Fruit fly (Drosophila melanogaster) whole organism, embryonic: Measurements from ENCODE around the gene EloB.

Experiments used
- Adf1 ChIP-seq: fragments of 200-800 bp; sonication (Bioruptor generic); IDR thresholded peaks from 2 replicates; pipeline ENCODE4 v1.3.6; 2022; ENCODE audit warnings: missing biosample characterization, missing genetic modification characterization
- Aef1 ChIP-seq: fragments of 200-800 bp; sonication (Bioruptor generic); IDR thresholded peaks from 3 replicates; pipeline ENCODE4 v1.3.6; 2022; ENCODE audit warnings: missing biosample characterization, missing genetic modification characterization
- Bgb ChIP-seq: fragments of 200-800 bp; sonication (Bioruptor generic); IDR thresholded peaks from 2 replicates; pipeline ENCODE4 v1.3.6; 2022; ENCODE audit warnings: missing biosample characterization, missing genetic modification characterization; ENCODE audit not compliant: partially characterized antibody
- CG1024 ChIP-seq: fragments of 200-800 bp; sonication (Bioruptor generic); IDR thresholded peaks from 2 replicates; pipeline ENCODE4 v1.3.6; 2022; ENCODE audit warnings: missing biosample characterization, missing genetic modification characterization
- CG10543 ChIP-seq: fragments of 200-800 bp; sonication (Bioruptor generic); optimal IDR thresholded peaks from 3 replicates; lab custom pipeline; 2017; ENCODE audit warnings: missing biosample characterization, mild to moderate bottlenecking, missing genetic modification characterization, moderate library complexity
- CG10979 ChIP-seq: fragments of 200-800 bp; sonication (Bioruptor generic); optimal IDR thresholded peaks from 2 replicates; lab custom pipeline; 2018; ENCODE audit warnings: missing biosample characterization, mild to moderate bottlenecking, missing genetic modification characterization, moderate library complexity
- CG14014 ChIP-seq: fragments of 200-800 bp; sonication (Bioruptor generic); IDR thresholded peaks from 2 replicates; pipeline ENCODE4 v1.3.6; 2022; ENCODE audit warnings: missing biosample characterization, missing genetic modification characterization
- CG15269 ChIP-seq: fragments of 200-800 bp; sonication (Bioruptor generic); optimal IDR thresholded peaks from 2 replicates; lab custom pipeline; 2018; ENCODE audit warnings: missing biosample characterization, mild to moderate bottlenecking, missing genetic modification characterization, moderate library complexity
- CG1603 ChIP-seq: fragments of 200-800 bp; sonication (Bioruptor generic); optimal IDR thresholded peaks from 2 replicates; lab custom pipeline; 2019; ENCODE audit warnings: missing biosample characterization, mild to moderate bottlenecking, missing genetic modification characterization, moderate library complexity
- CG18599 ChIP-seq: fragments of 200-800 bp; sonication (Bioruptor generic); optimal IDR thresholded peaks from 3 replicates; lab custom pipeline; 2017; ENCODE audit warnings: missing biosample characterization, missing genetic modification characterization, mild to moderate bottlenecking, moderate library complexity, missing genetic modification reagents
- CG2678 ChIP-seq: fragments of 200-800 bp; sonication (Bioruptor generic); optimal IDR thresholded peaks from 3 replicates; lab custom pipeline; 2019; ENCODE audit warnings: missing biosample characterization, mild to moderate bottlenecking, missing genetic modification characterization, moderate library complexity
- CG4707 ChIP-seq: fragments of 200-800 bp; sonication (Bioruptor generic); optimal IDR thresholded peaks from 2 replicates; lab custom pipeline; 2018; ENCODE audit warnings: missing biosample characterization, mild to moderate bottlenecking, missing genetic modification characterization, moderate library complexity
- CG6654 ChIP-seq: fragments of 200-800 bp; sonication (Bioruptor generic); optimal IDR thresholded peaks from 2 replicates; lab custom pipeline; 2017; ENCODE audit warnings: missing biosample characterization, mild to moderate bottlenecking, missing genetic modification characterization
- CG6765 ChIP-seq: fragments of 200-800 bp; sonication (Bioruptor generic); optimal IDR thresholded peaks from 3 replicates; lab custom pipeline; 2017; ENCODE audit warnings: missing biosample characterization, mild to moderate bottlenecking, missing genetic modification characterization
- CG7786 ChIP-seq: fragments of 200-800 bp; sonication (Bioruptor generic); optimal IDR thresholded peaks from 2 replicates; lab custom pipeline; 2016; ENCODE audit warnings: missing biosample characterization, missing genetic modification characterization
- CG7839 ChIP-seq: fragments of 200-800 bp; sonication (Bioruptor generic); optimal IDR thresholded peaks from 3 replicates; lab custom pipeline; 2018; ENCODE audit warnings: missing biosample characterization, mild to moderate bottlenecking, missing genetic modification characterization, moderate library complexity
- CG8359 ChIP-seq: fragments of 200-800 bp; sonication (Bioruptor generic); optimal IDR thresholded peaks from 2 replicates; lab custom pipeline; 2017; ENCODE audit warnings: missing biosample characterization, mild to moderate bottlenecking, missing genetic modification characterization, borderline replicate concordance
- CTCF ChIP-seq: fragments of 200-800 bp; sonication (Bioruptor generic); optimal IDR thresholded peaks from 2 replicates; lab custom pipeline; 2017; ENCODE audit warnings: missing biosample characterization, mild to moderate bottlenecking, missing genetic modification characterization, moderate library complexity
- D19A ChIP-seq: fragments of 200-800 bp; optimal IDR thresholded peaks from 3 replicates; lab custom pipeline; 2019; ENCODE audit warnings: missing biosample characterization, mild to moderate bottlenecking, missing genetic modification characterization, moderate library complexity
- D19B ChIP-seq: fragments of 200-800 bp; sonication (Bioruptor generic); optimal IDR thresholded peaks from 2 replicates; lab custom pipeline; 2017; ENCODE audit warnings: missing biosample characterization, mild to moderate bottlenecking, missing genetic modification characterization
- Dad ChIP-seq: fragments of 200-800 bp; sonication (Bioruptor generic); optimal IDR thresholded peaks from 3 replicates; lab custom pipeline; 2016; ENCODE audit warnings: missing biosample characterization, missing genetic modification characterization
- Fer1 ChIP-seq: fragments of 200-800 bp; sonication (Bioruptor generic); optimal IDR thresholded peaks from 2 replicates; lab custom pipeline; 2017; ENCODE audit warnings: missing biosample characterization, mild to moderate bottlenecking, missing genetic modification characterization
- Hmr ChIP-seq: fragments of 200-800 bp; sonication (Bioruptor generic); optimal IDR thresholded peaks from 3 replicates; lab custom pipeline; 2017; ENCODE audit warnings: mild to moderate bottlenecking, missing biosample characterization, missing genetic modification reagents, missing genetic modification characterization
- Hr3 ChIP-seq: fragments of 200-800 bp; sonication (Bioruptor generic); optimal IDR thresholded peaks from 3 replicates; lab custom pipeline; 2016; ENCODE audit warnings: missing biosample characterization, missing genetic modification characterization
- Meics ChIP-seq: fragments of 200-800 bp; sonication (Bioruptor generic); optimal IDR thresholded peaks from 2 replicates; lab custom pipeline; 2017; ENCODE audit warnings: missing biosample characterization, mild to moderate bottlenecking, missing genetic modification characterization
- Oaz ChIP-seq: fragments of 200-800 bp; sonication (Bioruptor generic); IDR thresholded peaks from 2 replicates; pipeline ENCODE4 v1.3.6; 2022; ENCODE audit warnings: missing biosample characterization, missing genetic modification characterization
- Sox100B ChIP-seq: fragments of 200-800 bp; sonication (Bioruptor generic); optimal IDR thresholded peaks from 3 replicates; lab custom pipeline; 2018; ENCODE audit warnings: missing biosample characterization, mild to moderate bottlenecking, missing genetic modification characterization
- Ssrp ChIP-seq: fragments of 200-800 bp; sonication (Bioruptor generic); optimal IDR thresholded peaks from 2 replicates; lab custom pipeline; 2018; ENCODE audit warnings: missing biosample characterization, mild to moderate bottlenecking, missing genetic modification characterization, moderate library complexity
- aop ChIP-seq: fragments of 200-800 bp; sonication (Bioruptor generic); IDR thresholded peaks from 2 replicates; pipeline ENCODE4 v1.3.6; 2022; ENCODE audit warnings: missing biosample characterization, missing genetic modification characterization
- ase ChIP-seq: fragments of 200-800 bp; sonication (Bioruptor generic); IDR thresholded peaks from 3 replicates; pipeline ENCODE4 v1.3.6; 2022; ENCODE audit warnings: missing biosample characterization, missing genetic modification characterization
- cad ChIP-seq: fragments of >200 bp; optimal IDR thresholded peaks from 2 replicates; lab custom pipeline; 2017; ENCODE audit warnings: missing biosample characterization, missing genetic modification characterization
- cg ChIP-seq: fragments of 200-800 bp; sonication (Bioruptor generic); optimal IDR thresholded peaks from 3 replicates; lab custom pipeline; 2019; ENCODE audit warnings: missing biosample characterization, mild to moderate bottlenecking, missing genetic modification characterization, moderate library complexity
- crc ChIP-seq: fragments of 200-800 bp; sonication (Bioruptor generic); optimal IDR thresholded peaks from 2 replicates; lab custom pipeline; 2016; ENCODE audit warnings: missing biosample characterization, missing genetic modification characterization
- crol ChIP-seq: fragments of 200-800 bp; sonication (Bioruptor generic); IDR thresholded peaks from 2 replicates; pipeline ENCODE4 v1.3.6; 2022; ENCODE audit warnings: missing biosample characterization, missing genetic modification characterization
- disco-r ChIP-seq: fragments of 200-800 bp; sonication (Bioruptor generic); optimal IDR thresholded peaks from 2 replicates; lab custom pipeline; 2016; ENCODE audit warnings: missing biosample characterization, missing genetic modification characterization
- dmrt99B ChIP-seq: fragments of 200-800 bp; sonication (Bioruptor generic); optimal IDR thresholded peaks from 2 replicates; lab custom pipeline; 2018; ENCODE audit warnings: missing biosample characterization, mild to moderate bottlenecking, missing genetic modification characterization, moderate library complexity
- fd64A ChIP-seq: fragments of 200-800 bp; sonication (Bioruptor generic); optimal IDR thresholded peaks from 3 replicates; lab custom pipeline; 2018; ENCODE audit warnings: missing biosample characterization, mild to moderate bottlenecking, missing genetic modification characterization
- gfzf ChIP-seq: fragments of 200-800 bp; sonication (Bioruptor generic); optimal IDR thresholded peaks from 2 replicates; lab custom pipeline; 2016; ENCODE audit warnings: missing biosample characterization, mild to moderate bottlenecking, missing genetic modification characterization, moderate library complexity
- grau ChIP-seq: fragments of 200-800 bp; optimal IDR thresholded peaks from 3 replicates; lab custom pipeline; 2019; ENCODE audit warnings: missing biosample characterization, mild to moderate bottlenecking, missing genetic modification characterization, moderate library complexity
- gsb ChIP-seq: fragments of 200-800 bp; sonication (Bioruptor generic); IDR thresholded peaks from 2 replicates; pipeline ENCODE4 v1.3.6; 2022; ENCODE audit warnings: missing biosample characterization, missing genetic modification characterization
- ham ChIP-seq: fragments of 200-800 bp; sonication (Bioruptor generic); IDR thresholded peaks from 2 replicates; pipeline ENCODE4 v1.3.6; 2022; ENCODE audit warnings: missing biosample characterization, missing genetic modification characterization
- jigr1 ChIP-seq: fragments of 200-800 bp; sonication (Bioruptor generic); IDR thresholded peaks from 3 replicates; pipeline ENCODE4 v1.3.6; 2022; ENCODE audit warnings: missing biosample characterization, missing genetic modification characterization
- pfk ChIP-seq: fragments of 200-800 bp; sonication (Bioruptor generic); optimal IDR thresholded peaks from 2 replicates; lab custom pipeline; 2018; ENCODE audit warnings: missing biosample characterization, mild to moderate bottlenecking, missing genetic modification characterization, moderate library complexity
- salm ChIP-seq: fragments of 200-800 bp; sonication (Bioruptor generic); optimal IDR thresholded peaks from 2 replicates; lab custom pipeline; 2018; ENCODE audit warnings: missing biosample characterization, mild to moderate bottlenecking, missing genetic modification characterization
- sens ChIP-seq: fragments of 200-800 bp; sonication (Bioruptor generic); peaks from one replicate; lab custom pipeline; 2016; ENCODE audit warnings: missing biosample characterization, missing genetic modification characterization
- slp2 ChIP-seq: fragments of 200-800 bp; sonication (Bioruptor generic); optimal IDR thresholded peaks from 2 replicates; lab custom pipeline; 2016; ENCODE audit warnings: missing biosample characterization, missing genetic modification characterization
- sna ChIP-seq: fragments of 200-800 bp; sonication (Bioruptor generic); IDR thresholded peaks from 2 replicates; pipeline ENCODE4 v1.3.6; 2022; ENCODE audit warnings: missing biosample characterization, missing genetic modification characterization; ENCODE audit not compliant: partially characterized antibody
- sr ChIP-seq: fragments of 200-800 bp; sonication (Bioruptor generic); IDR thresholded peaks from 3 replicates; pipeline ENCODE4 v1.3.6; 2022; ENCODE audit warnings: missing biosample characterization, missing genetic modification characterization
- tx ChIP-seq: fragments of 200-800 bp; sonication (Bioruptor generic); optimal IDR thresholded peaks from 2 replicates; lab custom pipeline; 2016; ENCODE audit warnings: missing biosample characterization, missing genetic modification characterization
- wor ChIP-seq: fragments of 200-800 bp; sonication (Bioruptor generic); IDR thresholded peaks from 2 replicates; pipeline ENCODE4 v1.3.6; 2022; ENCODE audit warnings: missing biosample characterization, missing genetic modification characterization
- yki ChIP-seq: fragments of >200 bp; optimal IDR thresholded peaks from 3 replicates; lab custom pipeline; 2018

Gene EloB

DNA sequence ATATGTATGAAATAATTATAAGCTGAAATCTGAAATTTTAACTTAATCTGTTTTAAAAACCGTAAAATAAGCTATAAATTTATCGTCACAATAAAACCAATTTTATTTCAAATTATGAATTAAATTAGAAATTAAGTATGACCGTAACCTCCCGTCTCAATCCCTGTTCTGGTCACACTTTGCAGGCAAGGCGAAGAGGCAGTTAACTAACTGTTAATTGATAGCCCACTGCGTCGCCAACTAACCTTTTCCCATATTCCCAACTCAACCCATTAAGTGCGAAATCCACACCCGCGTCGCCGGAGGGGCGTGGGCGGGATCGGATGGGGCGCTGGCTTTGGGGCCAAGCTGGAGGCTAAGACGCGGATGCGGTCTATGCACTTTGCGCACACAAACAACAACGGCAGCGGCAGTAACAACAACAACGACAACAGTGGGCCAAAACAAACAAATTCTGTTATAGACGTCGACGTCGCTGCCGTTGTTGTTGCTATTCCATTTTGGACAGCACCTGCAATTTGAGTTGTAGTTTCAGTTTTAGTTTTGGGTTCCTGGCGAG lies 18.9 kb downstream of the EloB start, which contains the start of gene CG5191 (continued):
- TF ChIP-seq Aef1 (GFP tag; lab: Robert Waterston, UW) (peak; percentile 42; the same call in 1 of the 3 replicates), CG1024 (GFP tag; lab: Robert Waterston, UW) (no peak), fd64A (GFP tag; lab: Kevin White, UChicago) (peak; percentile 30), Hr3 (GFP tag; lab: Kevin White, UChicago) (no peak), crol (peak; percentile 35; the same call in 1 of the 2 replicates), CG14014 (no peak), Fer1 (GFP tag; lab: Kevin White, UChicago) (no peak), Sox100B (GFP tag; lab: Kevin White, UChicago) (no peak), D19A (tag; lab: Kevin White, UChicago) (peak; percentile 39), Ssrp (tag; lab: Kevin White, UChicago) (no peak), CG2678 (tag; lab: Kevin White, UChicago) (peak; percentile 15), ase (GFP tag; lab: Robert Waterston, UW) (no peak), D19B (GFP tag; lab: Kevin White, UChicago) (no peak), yki (lab: Kevin White, UChicago) (no peak), Bgb (peak; percentile 54), CG10979 (no peak), CG6654 (GFP tag; lab: Kevin White, UChicago) (no peak), ham (GFP tag; lab: Robert Waterston, UW) (no peak), salm (tag; lab: Kevin White, UChicago) (no peak), Adf1 (GFP tag; lab: Robert Waterston, UW) (peak; percentile 47), Dad (no peak), pfk (no peak), CG7839 (tag; lab: Kevin White, UChicago) (no peak), tx (GFP tag; lab: Kevin White, UChicago) (no peak), CG4707 (GFP tag; lab: Kevin White, UChicago) (peak; percentile 97), CG18599 (no peak), Hmr (no peak), wor (GFP tag; lab: Robert Waterston, UW) (0 out of 2 replicates have a peak, but pooled peaks have one; percentile 10), CG10543 (GFP tag; lab: Kevin White, UChicago) (peak; percentile 12), crc (GFP tag; lab: Kevin White, UChicago) (no peak), grau (tag; lab: Kevin White, UChicago) (peak; percentile 21), Oaz (GFP tag; lab: Robert Waterston, UW) (no peak), Meics (GFP tag; lab: Kevin White, UChicago) (no peak), CG7786 (no peak), sens (GFP tag; lab: Kevin White, UChicago) (peak; percentile 41), dmrt99B (tag; lab: Kevin White, UChicago) (peak; percentile 16), CTCF (no peak), aop (GFP tag; lab: Robert Waterston, UW) (no peak), sr (GFP tag; lab: Robert Waterston, UW) (0 out of 3 replicates have a peak, but pooled peaks have one; percentile 7), gsb (GFP tag; lab: Robert Waterston, UW) (no peak), cg (GFP tag; lab: Kevin White, UChicago) (peak; percentile 12), jigr1 (GFP tag; lab: Robert Waterston, UW) (no peak), slp2 (GFP tag; lab: Kevin White, UChicago) (no peak), sna (GFP tag; lab: Robert Waterston, UW) (peak; percentile 51; the same call in 1 of the 2 replicates), cad (GFP tag; lab: Kevin White, UChicago) (peak; percentile 23), disco-r (GFP tag; lab: Kevin White, UChicago) (no peak), CG1603 (tag; lab: Kevin White, UChicago) (peak; percentile 11), gfzf (GFP tag; lab: Kevin White, UChicago) (peak; percentile 19), CG6765 (GFP tag; lab: Kevin White, UChicago) (no peak), CG15269 (tag; lab: Kevin White, UChicago) (no peak), CG8359 (GFP tag; lab: Kevin White, UChicago) (no peak)
